Worm (Caenorhabditis elegans) whole organism, L4 larva: Measurements from ENCODE around the gene C09G12.5.

Source experiments
- egl-27 ChIP-seq: sonication (generic microtip); optimal IDR thresholded peaks from 3 replicates; lab custom pipeline; 2017; ENCODE audit warnings: missing biosample characterization, missing genetic modification reagents, missing genetic modification characterization
- lin-38 ChIP-seq: fragments of 200-800 bp; sonication (Bioruptor generic); IDR thresholded peaks from 2 replicates; pipeline ENCODE4 v1.3.6; 2022; ENCODE audit warnings: missing genetic modification reagents, missing genetic modification characterization, missing compliant biosample characterization

- no peak for TF ChIP-seq lin-38 (GFP tag; lab: Robert Waterston, UW)
- TF ChIP-seq egl-27 (tag; lab: Kevin White, UChicago), result no peak
Measured at ce11 chrIV:3478911-3479385, at the start of gene C09G12.5, which contains the start of gene srz-70.
